Fruit fly (Drosophila melanogaster): Measurements from ENCODE around the gene Cpr62Bc.
A peak's percentile ranks its signal among the peaks of the same experiment; 100 is the strongest.

The Cpr62Bc gene

dm6 chr3L:1844600-1844999, 2.7 kb upstream of the Cpr62Bc start (continued):
- peak; percentile 78 for TF ChIP-seq CG8119 (GFP tag; IDR thresholded peaks at IDR 0.05)
- peak in 1 of 2 experiments; percentile 14 for TF ChIP-seq salr (GFP tag; optimal IDR thresholded peaks at IDR 0.05)
- TF ChIP-seq Gug (GFP tag; IDR thresholded peaks at IDR 0.05): peak; percentile 69
- TF ChIP-seq Eip93F (GFP tag; optimal IDR thresholded peaks at IDR 0.05): no peak
- no peak for TF ChIP-seq CG9139 (GFP tag; optimal IDR thresholded peaks at IDR 0.05)
- no peak for TF ChIP-seq CG3919 (GFP tag; optimal IDR thresholded peaks at IDR 0.05)
- peak; percentile 1 for TF ChIP-seq Hr38 (GFP tag; optimal IDR thresholded peaks at IDR 0.05)
- no peak for TF ChIP-seq Sox15 (GFP tag; optimal IDR thresholded peaks at IDR 0.05)
- TF ChIP-seq CG34406 (GFP tag; optimal IDR thresholded peaks at IDR 0.05): no peak
- TF ChIP-seq cyc (GFP tag; optimal IDR thresholded peaks at IDR 0.05): no peak
- TF ChIP-seq fd85E (GFP tag; optimal IDR thresholded peaks at IDR 0.05): no peak
- TF ChIP-seq Smox (GFP tag; optimal IDR thresholded peaks at IDR 0.05): no peak
- TF ChIP-seq CG6792 (GFP tag; optimal IDR thresholded peaks at IDR 0.05): no peak
- peak; percentile 66 for TF ChIP-seq CG6276 (GFP tag; optimal IDR thresholded peaks at IDR 0.05)
- TF ChIP-seq CG11762 (GFP tag; optimal IDR thresholded peaks at IDR 0.05; ENCODE audit: insufficient read depth): no peak
- TF ChIP-seq svp (GFP tag): no peak
- no peak for TF ChIP-seq CG7368 (GFP tag; optimal IDR thresholded peaks at IDR 0.05)
- peak; percentile 25 for TF ChIP-seq achi (GFP tag; optimal IDR thresholded peaks at IDR 0.05)
- TF ChIP-seq CG16779 (tag; optimal IDR thresholded peaks at IDR 0.05): no peak
- peak; percentile 44 for TF ChIP-seq dac (GFP tag; optimal IDR thresholded peaks at IDR 0.05)
- no peak for TF ChIP-seq CG1621 (tag; optimal IDR thresholded peaks at IDR 0.05)
- TF ChIP-seq spab (GFP tag; optimal IDR thresholded peaks at IDR 0.05): no peak
- TF ChIP-seq Lpt (GFP tag; optimal IDR thresholded peaks at IDR 0.05): peak; percentile 47
- no peak for TF ChIP-seq fkh (GFP tag; optimal IDR thresholded peaks at IDR 0.05)
- TF ChIP-seq CG11902 (GFP tag; optimal IDR thresholded peaks at IDR 0.05): no peak
- TF ChIP-seq Met (GFP tag; optimal IDR thresholded peaks at IDR 0.05): no peak
- TF ChIP-seq Ets21C (GFP tag; optimal IDR thresholded peaks at IDR 0.05): no peak
- TF ChIP-seq pdm3 (GFP tag; optimal IDR thresholded peaks at IDR 0.05): peak; percentile 37
- TF ChIP-seq CG8632 (GFP tag; optimal IDR thresholded peaks at IDR 0.05): no peak
- no peak for TF ChIP-seq Sox14 (GFP tag; optimal IDR thresholded peaks at IDR 0.05)
- no peak for TF ChIP-seq Sox102F (GFP tag; optimal IDR thresholded peaks at IDR 0.05)
- peak; percentile 74; the same call in 2 of the 3 replicates for TF ChIP-seq CG6163 (GFP tag; IDR thresholded peaks at IDR 0.05)
- no peak for TF ChIP-seq vri (GFP tag; optimal IDR thresholded peaks at IDR 0.05)
- TF ChIP-seq CG15336 (GFP tag; IDR thresholded peaks at IDR 0.05): peak; percentile 76
- TF ChIP-seq acj6 (GFP tag; optimal IDR thresholded peaks at IDR 0.05): no peak
- TF ChIP-seq Eip78C (GFP tag): no peak
- TF ChIP-seq CG6854 (GFP tag; optimal IDR thresholded peaks at IDR 0.05): no peak
- TF ChIP-seq Hr39 (GFP tag; optimal IDR thresholded peaks at IDR 0.05): no peak

- TF ChIP-seq topi (GFP tag; optimal IDR thresholded peaks at IDR 0.05) (no peak), Blimp-1 (GFP tag; optimal IDR thresholded peaks at IDR 0.05) (no peak), CG6792 (GFP tag; optimal IDR thresholded peaks at IDR 0.05) (no peak), CG10669 (GFP tag; optimal IDR thresholded peaks at IDR 0.05) (no peak), OdsH (GFP tag; optimal IDR thresholded peaks at IDR 0.05) (no peak), Hr4 (GFP tag; optimal IDR thresholded peaks at IDR 0.05) (no peak), CG15336 (GFP tag; IDR thresholded peaks at IDR 0.05) (no peak)
Observed at dm6 chr3L:1835064-1835463, 6.8 kb downstream of the Cpr62Bc start, which contains the start of gene Cpr62Bb. TSS of gene Cpr62Bb (minus strand) at chr3L:1835164.

All from whole organism, prepupa.